Worm (Caenorhabditis elegans): Measurements from ENCODE around the gene Y43E12A.3.

DNA sequence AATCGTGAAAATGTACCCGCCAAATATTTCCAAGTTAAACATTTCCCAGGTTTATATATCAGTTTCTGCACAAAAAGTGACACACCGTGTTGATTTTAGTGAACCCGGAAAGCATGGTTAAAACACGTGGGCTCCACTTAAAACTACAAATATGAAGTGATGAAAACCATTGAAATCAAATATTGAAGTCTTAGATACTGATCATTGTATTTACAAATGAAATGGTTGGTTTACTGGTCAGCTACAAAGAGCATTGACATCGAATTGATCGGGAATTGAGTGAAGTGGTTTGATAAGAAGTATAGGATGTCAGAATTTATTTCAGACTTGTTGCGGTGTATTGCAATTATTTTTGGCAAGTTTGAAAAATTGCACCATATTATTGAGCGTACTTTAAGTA, 41.7 kb downstream of the Y43E12A.3 start, which contains the start of gene hrg-5:
- TF ChIP-seq unc-62 (GFP tag; optimal IDR thresholded peaks at IDR 0.05): no peak
- TF ChIP-seq blmp-1 (tag; optimal IDR thresholded peaks at IDR 0.05): no peak
- no peak for TF ChIP-seq ces-1 (GFP tag; optimal IDR thresholded peaks at IDR 0.05)
- TF ChIP-seq bed-3 (GFP tag; optimal IDR thresholded peaks at IDR 0.05): no peak
- no peak for TF ChIP-seq unc-39 (tag; optimal IDR thresholded peaks at IDR 0.05)
- no peak for TF ChIP-seq nhr-12 (tag; optimal IDR thresholded peaks at IDR 0.05)
